Worm (Caenorhabditis elegans): Measurements from ENCODE around the gene clec-223.

DNA sequence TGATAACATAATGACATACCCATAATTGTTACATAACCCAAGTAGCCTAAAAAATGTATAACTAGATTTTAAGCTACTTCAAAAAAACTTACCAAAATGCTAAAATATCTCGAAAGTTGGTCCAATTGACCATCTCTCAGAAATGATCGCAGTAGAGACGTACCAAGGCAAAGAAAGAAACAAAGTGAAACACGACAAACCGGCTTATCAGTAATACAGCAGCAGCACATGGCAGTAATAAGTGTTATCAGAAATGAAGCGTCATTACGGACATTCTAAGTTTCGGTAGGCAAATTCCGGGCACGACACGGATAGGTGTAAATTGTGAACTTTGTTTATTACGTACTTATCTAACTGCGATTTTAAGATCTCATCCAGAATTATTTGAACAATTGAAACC, 7.5 kb upstream of the clec-223 start, which contains the start of gene cln-3.1:
- no peak for TF ChIP-seq ZK546.5 (tag; optimal IDR thresholded peaks at IDR 0.05)
- no peak for TF ChIP-seq lsy-2 (tag; optimal IDR thresholded peaks at IDR 0.05)
- no peak for TF ChIP-seq snpc-4 (tag; optimal IDR thresholded peaks at IDR 0.05)
- TF ChIP-seq pqm-1 (tag; optimal IDR thresholded peaks at IDR 0.05): peak; percentile 63
- TF ChIP-seq fkh-10 (GFP tag; optimal IDR thresholded peaks at IDR 0.05): no peak
